Fruit fly (Drosophila melanogaster): ENCODE data around the gene GluRS-m.

Gene GluRS-m

DNA sequence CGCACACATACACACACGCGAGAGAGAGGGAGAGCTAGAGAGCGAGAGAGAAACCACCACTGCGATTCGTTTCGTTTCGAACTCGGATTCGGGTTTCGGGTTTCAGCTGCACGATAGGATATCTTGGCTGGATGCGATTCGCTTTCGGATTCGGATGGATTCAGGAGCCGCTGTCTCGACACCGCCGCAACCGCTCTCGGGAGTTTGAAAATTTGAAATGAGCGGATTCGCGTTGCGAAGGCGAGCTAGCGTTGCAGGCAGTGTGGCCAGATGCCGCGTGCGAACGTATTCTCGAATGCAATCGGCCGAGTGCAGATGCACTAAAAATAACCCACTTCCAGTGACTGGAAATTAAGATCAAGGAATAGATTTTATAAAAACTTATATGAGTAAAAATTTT is 5.4 kb downstream of the GluRS-m start, which contains the start of gene fax (continued):
- TF ChIP-seq CG6791 (GFP tag; IDR thresholded peaks at IDR 0.05; ENCODE audit: partially characterized antibody) (peak; percentile 54; the same call in 1 of the 3 replicates), CG17385 (GFP tag; optimal IDR thresholded peaks at IDR 0.05) (peak; percentile 51), CG4730 (GFP tag; IDR thresholded peaks at IDR 0.05) (no peak), tll (GFP tag; optimal IDR thresholded peaks at IDR 0.05) (peak in 1 of 2 experiments; percentile 21), CG34224 (GFP tag; IDR thresholded peaks at IDR 0.05; ENCODE audit: partially characterized antibody) (peak; percentile 61), mirr (GFP tag; optimal IDR thresholded peaks at IDR 0.05) (no peak), knrl (GFP tag; IDR thresholded peaks at IDR 0.05; ENCODE audit: partially characterized antibody) (no peak), CG31365 (tag; optimal IDR thresholded peaks at IDR 0.05) (peak; percentile 59), Lim3 (GFP tag; IDR thresholded peaks at IDR 0.05) (no peak), CG3726 (GFP tag; IDR thresholded peaks at IDR 0.05) (no peak), CG12942 (GFP tag; optimal IDR thresholded peaks at IDR 0.05) (no peak), CG7839 (tag; optimal IDR thresholded peaks at IDR 0.05) (no peak), MESR4 (GFP tag; optimal IDR thresholded peaks at IDR 0.05) (peak; percentile 74), CG6813 (GFP tag; optimal IDR thresholded peaks at IDR 0.05) (no peak), CG14710 (tag; optimal IDR thresholded peaks at IDR 0.05) (peak; percentile 87), fd64A (GFP tag; optimal IDR thresholded peaks at IDR 0.05) (no peak), NFAT (GFP tag; IDR thresholded peaks at IDR 0.05) (no peak), Sox100B (GFP tag; optimal IDR thresholded peaks at IDR 0.05) (no peak), en (GFP tag; optimal IDR thresholded peaks at IDR 0.05) (no peak), CG5245 (GFP tag; optimal IDR thresholded peaks at IDR 0.05) (no peak), CG42726 (GFP tag; IDR thresholded peaks at IDR 0.05; ENCODE audit: partially characterized antibody) (peak; percentile 85), CrebB (tag; optimal IDR thresholded peaks at IDR 0.05) (peak; percentile 36), B-H1 (GFP tag; IDR thresholded peaks at IDR 0.05) (no peak), CG34376 (GFP tag; optimal IDR thresholded peaks at IDR 0.05) (peak; percentile 45), hkb (optimal IDR thresholded peaks at IDR 0.05) (no peak), hkb (GFP tag; IDR thresholded peaks at IDR 0.05) (peak; percentile 44; the same call in 1 of the 2 replicates), br (optimal IDR thresholded peaks at IDR 0.05) (no peak), MBD-R2 (GFP tag; IDR thresholded peaks at IDR 0.05) (peak; percentile 45; the same call in 1 of the 2 replicates), toy (GFP tag; IDR thresholded peaks at IDR 0.05) (no peak), CG17829 (tag; optimal IDR thresholded peaks at IDR 0.05) (peak; percentile 81), slbo (GFP tag; IDR thresholded peaks at IDR 0.05) (no peak), CG14860 (GFP tag; IDR thresholded peaks at IDR 0.05; ENCODE audit: partially characterized antibody) (no peak), chm (GFP tag; IDR thresholded peaks at IDR 0.05) (peak; percentile 78), C15 (GFP tag; IDR thresholded peaks at IDR 0.05) (no peak), ara (GFP tag; IDR thresholded peaks at IDR 0.05) (no peak), fd96Cb (tag; optimal IDR thresholded peaks at IDR 0.05) (no peak), grau (tag; optimal IDR thresholded peaks at IDR 0.05) (peak; percentile 29), sqz (GFP tag; optimal IDR thresholded peaks at IDR 0.05) (peak; percentile 43), NfI (GFP tag; optimal IDR thresholded peaks at IDR 0.05) (peak; percentile 2), danr (GFP tag; IDR thresholded peaks at IDR 0.05) (no peak), CG12071 (GFP tag; optimal IDR thresholded peaks at IDR 0.05) (peak; percentile 26), CG33213 (GFP tag; optimal IDR thresholded peaks at IDR 0.05) (peak; percentile 41), pum (GFP tag; optimal IDR thresholded peaks at IDR 0.05) (no peak), Six4 (GFP tag; optimal IDR thresholded peaks at IDR 0.05) (peak; percentile 58), Nf-YB (GFP tag; optimal IDR thresholded peaks at IDR 0.05) (peak; percentile 39), Elba2 (GFP tag; optimal IDR thresholded peaks at IDR 0.05) (peak; percentile 10), CHES-1-like (GFP tag; optimal IDR thresholded peaks at IDR 0.05) (no peak), CG9932 (GFP tag; IDR thresholded peaks at IDR 0.05) (no peak), sisA (GFP tag; IDR thresholded peaks at IDR 0.05) (no peak), CG3995 (GFP tag; optimal IDR thresholded peaks at IDR 0.05) (peak; percentile 84), prd (optimal IDR thresholded peaks at IDR 0.05) (no peak), prd (GFP tag; IDR thresholded peaks at IDR 0.05) (no peak; the same call in 2 of the 3 replicates)

Measured in whole organism, embryonic.